Worm (Caenorhabditis elegans) whole organism, young adult: Measurements from ENCODE around the gene B0280.11.

Experiments
- B0019.2 ChIP-seq: fragments of 200-800 bp; sonication (Bioruptor generic); conservative IDR thresholded peaks from 2 replicates; pipeline ENCODE4 v1.3.6; 2022; ENCODE audit warnings: missing genetic modification reagents, missing genetic modification characterization, missing compliant biosample characterization
- F10E7.11 ChIP-seq: sonication (generic microtip); optimal IDR thresholded peaks from 2 replicates; lab custom pipeline; 2017; ENCODE audit warnings: mild to moderate bottlenecking, missing genetic modification characterization, moderate library complexity, missing compliant biosample characterization
- F22D6.2 ChIP-seq: sonication (generic microtip); optimal IDR thresholded peaks from 2 replicates; lab custom pipeline; 2016; ENCODE audit warnings: mild to moderate bottlenecking, missing genetic modification characterization, missing compliant biosample characterization
- F37B4.10 ChIP-seq: fragments of 200-800 bp; sonication (Bioruptor generic); IDR thresholded peaks from 2 replicates; pipeline ENCODE4 v1.3.6; 2022; ENCODE audit warnings: missing genetic modification characterization, missing compliant biosample characterization
- F49E8.2 ChIP-seq: sonication (generic microtip); optimal IDR thresholded peaks from 3 replicates; lab custom pipeline; 2017; ENCODE audit warnings: missing genetic modification characterization, mild to moderate bottlenecking, missing compliant biosample characterization, antibody characterized with exemption, moderate library complexity; ENCODE audit not compliant: insufficient read depth
- F52B5.7 ChIP-seq: sonication (generic microtip); optimal IDR thresholded peaks from 2 replicates; lab custom pipeline; 2016; ENCODE audit warnings: mild to moderate bottlenecking, missing genetic modification characterization, missing compliant biosample characterization
- F55B11.4 ChIP-seq: sonication (generic microtip); optimal IDR thresholded peaks from 2 replicates; lab custom pipeline; 2016; ENCODE audit warnings: missing compliant biosample characterization, missing genetic modification characterization, borderline replicate concordance; ENCODE audit not compliant: insufficient read depth
- K11D2.4 ChIP-seq: fragments of 200-800 bp; sonication (Bioruptor generic); IDR thresholded peaks from 2 replicates; pipeline ENCODE4 v1.3.6; 2022; ENCODE audit warnings: missing genetic modification reagents, missing genetic modification characterization, missing compliant biosample characterization
- K12H6.12 ChIP-seq: fragments of 200-800 bp; sonication (Bioruptor generic); optimal IDR thresholded peaks from 2 replicates; lab custom pipeline; 2018; ENCODE audit warnings: mild to moderate bottlenecking, missing genetic modification characterization, missing compliant biosample characterization
- T07F8.4 ChIP-seq: sonication (generic microtip); optimal IDR thresholded peaks from 2 replicates; lab custom pipeline; 2016; ENCODE audit warnings: mild to moderate bottlenecking, missing genetic modification characterization, moderate library complexity, missing compliant biosample characterization
- Y53F4B.3 ChIP-seq: fragments of 200-800 bp; sonication (Bioruptor generic); IDR thresholded peaks from 2 replicates; pipeline ENCODE4 v1.3.6; 2022; ENCODE audit warnings: missing genetic modification reagents, missing genetic modification characterization, missing compliant biosample characterization
- Y56A3A.18 ChIP-seq: fragments of 200-800 bp; sonication (Bioruptor generic); IDR thresholded peaks from 2 replicates; pipeline ENCODE4 v1.3.6; 2022; ENCODE audit warnings: missing genetic modification reagents, missing genetic modification characterization, missing compliant biosample characterization
- Y95B8A.8 ChIP-seq: fragments of 200-800 bp; sonication (Bioruptor generic); IDR thresholded peaks from 2 replicates; pipeline ENCODE4 v1.3.6; 2022; ENCODE audit warnings: missing genetic modification reagents, missing genetic modification characterization, missing compliant biosample characterization
- attf-6 ChIP-seq: fragments of 200-800 bp; sonication (Bioruptor generic); IDR thresholded peaks from 2 replicates; pipeline ENCODE4 v1.3.6; 2022; ENCODE audit warnings: missing genetic modification reagents, missing genetic modification characterization, missing compliant biosample characterization
- bed-1 ChIP-seq: fragments of 200-800 bp; sonication (Bioruptor generic); IDR thresholded peaks from 2 replicates; pipeline ENCODE4 v1.3.6; 2022; ENCODE audit warnings: missing genetic modification reagents, missing genetic modification characterization, missing compliant biosample characterization
- ccch-3 ChIP-seq: fragments of 200-800 bp; sonication (Bioruptor generic); optimal IDR thresholded peaks from 2 replicates; lab custom pipeline; 2018; ENCODE audit warnings: mild to moderate bottlenecking, missing genetic modification characterization, missing compliant biosample characterization
- cebp-1 ChIP-seq, 2 experiments: fragments of 200-800 bp in 1 of 2; sonication (Bioruptor generic) in 1 of 2; sonication (generic microtip) in 1 of 2; IDR thresholded peaks in 1 of 2; optimal IDR thresholded peaks in 1 of 2; 2 replicates each; pipeline versions ENCODE4 v1.3.6 to Lab custom; 2017 to 2022; ENCODE audit warnings: missing compliant biosample characterization in 2 of 2, missing genetic modification characterization in 2 of 2, mild to moderate bottlenecking in 1 of 2, missing genetic modification reagents in 1 of 2, moderate library complexity in 1 of 2
- ceh-27 ChIP-seq: fragments of 200-800 bp; sonication (Bioruptor generic); optimal IDR thresholded peaks from 2 replicates; lab custom pipeline; 2018; ENCODE audit warnings: mild to moderate bottlenecking, missing genetic modification characterization, moderate library complexity, missing compliant biosample characterization
- ceh-91 ChIP-seq: fragments of 200-800 bp; sonication (Bioruptor generic); IDR thresholded peaks from 2 replicates; pipeline ENCODE4 v1.3.6; 2022; ENCODE audit warnings: missing genetic modification reagents, missing genetic modification characterization, missing compliant biosample characterization
- die-1 ChIP-seq: sonication (generic microtip); optimal IDR thresholded peaks from 2 replicates; lab custom pipeline; 2016; ENCODE audit warnings: missing genotype, mild to moderate bottlenecking, missing genetic modification characterization, missing compliant biosample characterization
- dox-1 ChIP-seq: fragments of 200-800 bp; sonication (Bioruptor generic); IDR thresholded peaks from 2 replicates; pipeline ENCODE4 v1.3.6; 2022; ENCODE audit warnings: missing genetic modification reagents, missing genetic modification characterization, missing compliant biosample characterization
- ekl-4 ChIP-seq: fragments of 200-800 bp; sonication (Bioruptor generic); IDR thresholded peaks from 2 replicates; pipeline ENCODE4 v1.3.6; 2022; ENCODE audit warnings: missing genetic modification reagents, missing genetic modification characterization, missing compliant biosample characterization
- gei-17 ChIP-seq: fragments of 200-800 bp; sonication (Bioruptor generic); optimal IDR thresholded peaks from 2 replicates; lab custom pipeline; 2018; ENCODE audit warnings: mild to moderate bottlenecking, missing genetic modification characterization, missing compliant biosample characterization
- him-1 ChIP-seq: sonication (generic microtip); optimal IDR thresholded peaks from 2 replicates; lab custom pipeline; 2016; ENCODE audit warnings: missing genotype, missing genetic modification reagents, missing genetic modification characterization, missing compliant biosample characterization
- hmg-1.2 ChIP-seq: fragments of 200-800 bp; sonication (Bioruptor generic); IDR thresholded peaks from 2 replicates; pipeline ENCODE4 v1.3.6; 2022; ENCODE audit warnings: missing genetic modification reagents, missing genetic modification characterization, missing compliant biosample characterization
- hrde-1 ChIP-seq: sonication (generic microtip); optimal IDR thresholded peaks from 2 replicates; lab custom pipeline; 2016; ENCODE audit warnings: missing genetic modification characterization, mild to moderate bottlenecking, missing compliant biosample characterization, moderate library complexity, missing genotype, missing genetic modification reagents, borderline replicate concordance
- hsf-1 ChIP-seq: fragments of 200-800 bp; sonication (Bioruptor generic); IDR thresholded peaks from 2 replicates; pipeline ENCODE4 v1.3.6; 2022; ENCODE audit warnings: missing genetic modification reagents, missing genetic modification characterization, missing compliant biosample characterization
- let-526 ChIP-seq: fragments of 200-800 bp; sonication (Bioruptor generic); IDR thresholded peaks from 2 replicates; pipeline ENCODE4 v1.3.6; 2022; ENCODE audit warnings: missing genetic modification reagents, missing genetic modification characterization, missing compliant biosample characterization
- let-607 ChIP-seq, 2 experiments: fragments of 200-800 bp in 1 of 2; sonication (Bioruptor generic) in 1 of 2; sonication (generic microtip) in 1 of 2; optimal IDR thresholded peaks; 2 replicates each; lab custom pipeline; 2016 to 2018; ENCODE audit warnings: mild to moderate bottlenecking in 2 of 2, missing compliant biosample characterization in 2 of 2, missing genetic modification characterization in 2 of 2, moderate library complexity in 2 of 2, missing genotype in 1 of 2
- madf-10 ChIP-seq: sonication (generic microtip); optimal IDR thresholded peaks from 2 replicates; lab custom pipeline; 2016; ENCODE audit warnings: mild to moderate bottlenecking, missing genetic modification characterization, missing compliant biosample characterization
- madf-6 ChIP-seq: fragments of 200-800 bp; sonication (Bioruptor generic); IDR thresholded peaks from 2 replicates; pipeline ENCODE4 v1.3.6; 2022; ENCODE audit warnings: missing genetic modification reagents, missing genetic modification characterization, missing compliant biosample characterization
- mes-4 ChIP-seq: sonication (generic microtip); optimal IDR thresholded peaks from 2 replicates; lab custom pipeline; 2016; ENCODE audit warnings: missing genotype, missing genetic modification characterization, missing compliant biosample characterization
- mxl-1 ChIP-seq: sonication (generic microtip); optimal IDR thresholded peaks from 2 replicates; lab custom pipeline; 2016; ENCODE audit warnings: missing genetic modification characterization, missing compliant biosample characterization
- nhr-120 ChIP-seq: fragments of 200-800 bp; sonication (Bioruptor generic); IDR thresholded peaks from 2 replicates; pipeline ENCODE4 v1.3.6; 2022; ENCODE audit warnings: missing genetic modification characterization, missing compliant biosample characterization
- nhr-90 ChIP-seq: sonication (generic microtip); optimal IDR thresholded peaks from 2 replicates; lab custom pipeline; 2016; ENCODE audit warnings: missing genotype, mild to moderate bottlenecking, missing genetic modification characterization, missing compliant biosample characterization
- pha-4 ChIP-seq: fragments of 150-350 bp; sonication (generic microtip); optimal IDR thresholded peaks from 2 replicates; lab custom pipeline; 2014; ENCODE audit warnings: missing biosample characterization, missing genetic modification reagents, missing genetic modification characterization
- rcor-1 ChIP-seq: fragments of 200-800 bp; sonication (Bioruptor generic); IDR thresholded peaks from 2 replicates; pipeline ENCODE4 v1.3.6; 2022; ENCODE audit warnings: missing genetic modification reagents, missing genetic modification characterization, missing compliant biosample characterization
- repo-1 ChIP-seq: sonication (generic microtip); optimal IDR thresholded peaks from 2 replicates; lab custom pipeline; 2017; ENCODE audit warnings: mild to moderate bottlenecking, missing genetic modification characterization, missing compliant biosample characterization
- sea-2 ChIP-seq: fragments of 200-800 bp; sonication (Bioruptor generic); IDR thresholded peaks from 2 replicates; pipeline ENCODE4 v1.3.6; 2022; ENCODE audit warnings: missing genetic modification characterization, missing compliant biosample characterization
- snpc-1.1 ChIP-seq: sonication (generic microtip); optimal IDR thresholded peaks from 2 replicates; lab custom pipeline; 2017; ENCODE audit warnings: missing genetic modification characterization, mild to moderate bottlenecking, missing compliant biosample characterization, antibody characterized with exemption, moderate library complexity, missing genotype, missing genetic modification reagents; ENCODE audit not compliant: insufficient read depth
- tbp1 ChIP-seq: fragments of 200-800 bp; sonication (Bioruptor generic); optimal IDR thresholded peaks from 2 replicates; lab custom pipeline; 2018; ENCODE audit warnings: mild to moderate bottlenecking, missing genetic modification characterization, missing compliant biosample characterization
- tlf-1 ChIP-seq: fragments of 200-800 bp; sonication (Bioruptor generic); optimal IDR thresholded peaks from 2 replicates; lab custom pipeline; 2018; ENCODE audit warnings: mild to moderate bottlenecking, missing genetic modification characterization, missing compliant biosample characterization
- zfh-2 ChIP-seq: fragments of 200-800 bp; sonication (Bioruptor generic); conservative IDR thresholded peaks from 2 replicates; pipeline ENCODE4 v1.3.6; 2022; ENCODE audit warnings: missing genetic modification reagents, missing genetic modification characterization, missing compliant biosample characterization
- ztf-25 ChIP-seq: fragments of 200-800 bp; sonication (Bioruptor generic); IDR thresholded peaks from 2 replicates; pipeline ENCODE4 v1.3.6; 2022; ENCODE audit warnings: missing genetic modification reagents, missing genetic modification characterization, missing compliant biosample characterization
- ztf-26 ChIP-seq: sonication (generic microtip); optimal IDR thresholded peaks from 2 replicates; lab custom pipeline; 2017; ENCODE audit warnings: missing genetic modification characterization, missing compliant biosample characterization
- ztf-3 ChIP-seq: fragments of 200-800 bp; sonication (Bioruptor generic); optimal IDR thresholded peaks from 2 replicates; lab custom pipeline; 2018; ENCODE audit warnings: mild to moderate bottlenecking, missing genetic modification characterization, missing compliant biosample characterization

Gene B0280.11

ce11 chrIII:7142172-7142601 is 4.1 kb upstream of the B0280.11 start (continued):
- peak; percentile 18 for TF ChIP-seq tlf-1 (GFP tag; lab: Kevin White, UChicago)
- TF ChIP-seq T07F8.4 (tag; lab: Kevin White, UChicago) = no peak
- TF ChIP-seq pha-4 = no peak
- TF ChIP-seq hrde-1 = peak; percentile 41
- TF ChIP-seq K11D2.4 (GFP tag; lab: Robert Waterston, UW) = no peak
- peak; percentile 78 for TF ChIP-seq dox-1 (GFP tag; lab: Robert Waterston, UW)
- TF ChIP-seq Y95B8A.8 = peak; percentile 67; the same call in 1 of the 2 replicates
- TF ChIP-seq Y53F4B.3 (GFP tag; lab: Robert Waterston, UW) = 0 out of 2 replicates have a peak, but pooled peaks have one; percentile 4
- no peak for TF ChIP-seq F10E7.11 (tag; lab: Kevin White, UChicago)
- peak; percentile 96 for TF ChIP-seq him-1 (tag; lab: Kevin White, UChicago)
- TF ChIP-seq sea-2 (GFP tag; lab: Robert Waterston, UW) = no peak
- no peak for TF ChIP-seq die-1 (tag; lab: Kevin White, UChicago)
- TF ChIP-seq F55B11.4 (tag; lab: Kevin White, UChicago) = no peak
- peak; percentile 94 for TF ChIP-seq hmg-1.2 (GFP tag; lab: Robert Waterston, UW)
- peak; percentile 56 for TF ChIP-seq hsf-1 (GFP tag; lab: Robert Waterston, UW)
- TF ChIP-seq ztf-25 (GFP tag; lab: Robert Waterston, UW) = no peak
- TF ChIP-seq snpc-1.1 (tag; lab: Kevin White, UChicago) = peak; percentile 98
- TF ChIP-seq Y56A3A.18 = peak; percentile 61; the same call in 1 of the 2 replicates
- peak; percentile 15 for TF ChIP-seq repo-1 (tag; lab: Kevin White, UChicago)
- no peak for TF ChIP-seq F37B4.10 (GFP tag; lab: Robert Waterston, UW)

- TF ChIP-seq snpc-1.1 (tag; lab: Kevin White, UChicago) (peak; percentile 100), ceh-91 (GFP tag; lab: Robert Waterston, UW) (no peak), ceh-27 (GFP tag; lab: Kevin White, UChicago) (peak; percentile 17), F52B5.7 (tag; lab: Kevin White, UChicago) (peak; percentile 35), nhr-120 (GFP tag; lab: Robert Waterston, UW) (no peak), let-607 (tag; optimal IDR thresholded peaks at IDR 0.05; lab: Kevin White, UChicago) (peak in 1 of 2 experiments; percentile 30), K12H6.12 (tag; lab: Kevin White, UChicago) (no peak), B0019.2 (GFP tag; lab: Robert Waterston, UW) (no peak), ccch-3 (GFP tag; lab: Kevin White, UChicago) (no peak), attf-6 (GFP tag; lab: Robert Waterston, UW) (peak; percentile 97), ztf-26 (tag; lab: Kevin White, UChicago) (peak; percentile 1), cebp-1 (GFP tag; IDR thresholded peaks at IDR 0.05; lab: Robert Waterston, UW) (no peak), cebp-1 (tag; optimal IDR thresholded peaks at IDR 0.05; lab: Kevin White, UChicago) (peak; percentile 64), gei-17 (GFP tag; lab: Kevin White, UChicago) (peak; percentile 49), zfh-2 (GFP tag; lab: Robert Waterston, UW) (no peak; the same call in 1 of the 2 replicates), rcor-1 (GFP tag; lab: Robert Waterston, UW) (peak; percentile 86), dox-1 (GFP tag; lab: Robert Waterston, UW) (peak; percentile 90), F10E7.11 (tag; lab: Kevin White, UChicago) (no peak), mes-4 (tag; lab: Kevin White, UChicago) (peak; percentile 1), Y95B8A.8 (0 out of 2 replicates have a peak, but pooled peaks have one; percentile 49), tbp1 (GFP tag; lab: Kevin White, UChicago) (peak; percentile 82), mxl-1 (peak; percentile 6), let-526 (no peak), ztf-3 (GFP tag; lab: Kevin White, UChicago) (no peak), bed-1 (GFP tag; lab: Robert Waterston, UW) (no peak), ekl-4 (peak; percentile 92), madf-10 (tag; lab: Kevin White, UChicago) (peak; percentile 67), F49E8.2 (peak; percentile 85), T07F8.4 (tag; lab: Kevin White, UChicago) (no peak), nhr-90 (tag; lab: Kevin White, UChicago) (no peak), madf-6 (GFP tag; lab: Robert Waterston, UW) (peak; percentile 88), F22D6.2 (tag; lab: Kevin White, UChicago) (peak; percentile 28)
These were observed 3.2 kb upstream of the B0280.11 start for ce11 chrIII:7141285-7141715.
